Worm (Caenorhabditis elegans): Measurements from ENCODE around the gene nhr-223.

ce11 chrV:15810446-15810845 lies 14.3 kb downstream of the nhr-223 start, which contains the start of gene F54B8.1:
- no peak for TF ChIP-seq sea-2 (GFP tag; IDR thresholded peaks at IDR 0.05)
- TF ChIP-seq Y79H2A.3 (GFP tag; conservative IDR thresholded peaks at IDR 0.05) = no peak
- no peak for TF ChIP-seq dpff-1 (tag; optimal IDR thresholded peaks at IDR 0.05)
- no peak for TF ChIP-seq F52B5.7 (tag; optimal IDR thresholded peaks at IDR 0.05)
- TF ChIP-seq ceh-58 (GFP tag; IDR thresholded peaks at IDR 0.05) = no peak
